Worm (Caenorhabditis elegans) whole organism, late embryonic: Measurements from ENCODE around the gene T16G12.1.

Experiments
- C08G9.2 ChIP-seq: sonication (generic microtip); optimal IDR thresholded peaks from 2 replicates; lab custom pipeline; 2016; ENCODE audit warnings: mild to moderate bottlenecking, missing genetic modification characterization, moderate library complexity, missing compliant biosample characterization
- F13H6.1 ChIP-seq: sonication (generic microtip); optimal IDR thresholded peaks from 2 replicates; lab custom pipeline; 2016; ENCODE audit warnings: missing genetic modification characterization, missing compliant biosample characterization
- ahr-1 ChIP-seq: sonication (generic microtip); optimal IDR thresholded peaks from 2 replicates; lab custom pipeline; 2016; ENCODE audit warnings: missing genetic modification characterization, missing compliant biosample characterization
- ceh-18 ChIP-seq: sonication (generic microtip); optimal IDR thresholded peaks from 2 replicates; lab custom pipeline; 2016; ENCODE audit warnings: missing genetic modification characterization, missing compliant biosample characterization
- ceh-34 ChIP-seq: sonication (generic microtip); optimal IDR thresholded peaks from 2 replicates; lab custom pipeline; 2016; ENCODE audit warnings: mild to moderate bottlenecking, missing genetic modification characterization, missing compliant biosample characterization
- ceh-45 ChIP-seq: fragments of 200-800 bp; sonication (Bioruptor generic); IDR thresholded peaks from 2 replicates; pipeline ENCODE4 v1.3.6; 2022; ENCODE audit warnings: missing genetic modification reagents, missing genetic modification characterization, missing compliant biosample characterization
- ceh-48 ChIP-seq: sonication (generic microtip); optimal IDR thresholded peaks from 2 replicates; lab custom pipeline; 2016; ENCODE audit warnings: missing genetic modification characterization, inconsistent platforms, missing compliant biosample characterization
- ceh-6 ChIP-seq: fragments of 200-800 bp; sonication (Bioruptor generic); optimal IDR thresholded peaks from 2 replicates; lab custom pipeline; 2018; ENCODE audit warnings: mild to moderate bottlenecking, missing genetic modification characterization, missing compliant biosample characterization
- che-1 ChIP-seq: sonication (generic microtip); optimal IDR thresholded peaks from 2 replicates; lab custom pipeline; 2016; ENCODE audit warnings: mild to moderate bottlenecking, missing genetic modification characterization, missing compliant biosample characterization
- dmd-4 ChIP-seq: sonication (generic microtip); optimal IDR thresholded peaks from 2 replicates; lab custom pipeline; 2016; ENCODE audit warnings: borderline replicate concordance, missing genetic modification characterization, missing compliant biosample characterization
- elt-2 ChIP-seq: sonication (generic microtip); optimal IDR thresholded peaks from 2 replicates; lab custom pipeline; 2016; ENCODE audit warnings: missing genetic modification reagents, missing genetic modification characterization, missing compliant biosample characterization
- elt-4 ChIP-seq: sonication (generic microtip); optimal IDR thresholded peaks from 2 replicates; lab custom pipeline; 2016; ENCODE audit warnings: missing genetic modification characterization, missing compliant biosample characterization
- fkh-10 ChIP-seq: fragments of 150-350 bp; optimal IDR thresholded peaks from 2 replicates; lab custom pipeline; 2014; ENCODE audit warnings: missing biosample characterization, missing genetic modification reagents, missing genetic modification characterization
- hlh-15 ChIP-seq: sonication (generic microtip); optimal IDR thresholded peaks from 2 replicates; lab custom pipeline; 2016; ENCODE audit warnings: missing genetic modification characterization, missing compliant biosample characterization
- hlh-8 ChIP-seq: sonication (generic microtip); optimal IDR thresholded peaks from 2 replicates; lab custom pipeline; 2016; ENCODE audit warnings: missing genotype, missing genetic modification characterization, missing compliant biosample characterization
- lin-11 ChIP-seq: fragments of 200-800 bp; sonication (Bioruptor generic); optimal IDR thresholded peaks from 2 replicates; lab custom pipeline; 2018; ENCODE audit warnings: mild to moderate bottlenecking, missing genetic modification characterization, missing compliant biosample characterization
- madf-2 ChIP-seq: sonication (generic microtip); optimal IDR thresholded peaks from 2 replicates; lab custom pipeline; 2017; ENCODE audit warnings: missing genetic modification characterization, missing compliant biosample characterization
- nhr-232 ChIP-seq: sonication (generic microtip); optimal IDR thresholded peaks from 2 replicates; lab custom pipeline; 2016; ENCODE audit warnings: missing genetic modification characterization, missing compliant biosample characterization
- npax-4 ChIP-seq: sonication (generic microtip); optimal IDR thresholded peaks from 2 replicates; lab custom pipeline; 2016; ENCODE audit warnings: missing genetic modification characterization, missing compliant biosample characterization
- pat-9 ChIP-seq: fragments of 200-800 bp; sonication (Bioruptor generic); optimal IDR thresholded peaks from 2 replicates; lab custom pipeline; 2018; ENCODE audit warnings: mild to moderate bottlenecking, missing genetic modification characterization, moderate library complexity, missing compliant biosample characterization
- pha-2 ChIP-seq: sonication (generic microtip); optimal IDR thresholded peaks from 2 replicates; lab custom pipeline; 2017; ENCODE audit warnings: mild to moderate bottlenecking, missing genetic modification characterization, missing compliant biosample characterization
- pha-4 ChIP-seq: fragments of 150-350 bp; optimal IDR thresholded peaks from 2 replicates; lab custom pipeline; 2018; ENCODE audit warnings: missing biosample characterization, missing genetic modification reagents, missing genetic modification characterization
- pros-1 ChIP-seq: fragments of 150-350 bp; optimal IDR thresholded peaks from 2 replicates; lab custom pipeline; 2014; ENCODE audit warnings: missing biosample characterization, missing genetic modification reagents, missing genetic modification characterization
- ref-2 ChIP-seq: sonication (generic microtip); optimal IDR thresholded peaks from 2 replicates; lab custom pipeline; 2016; ENCODE audit warnings: missing genetic modification characterization, missing compliant biosample characterization
- sox-2 ChIP-seq: fragments of 200-800 bp; sonication (Bioruptor generic); IDR thresholded peaks from 2 replicates; pipeline ENCODE4 v1.3.6; 2022; ENCODE audit warnings: missing genetic modification reagents, missing genetic modification characterization, missing compliant biosample characterization
- syd-9 ChIP-seq: sonication (generic microtip); optimal IDR thresholded peaks from 2 replicates; lab custom pipeline; 2016; ENCODE audit warnings: mild to moderate bottlenecking, missing genetic modification characterization, moderate library complexity, missing compliant biosample characterization
- tbx-2 ChIP-seq: sonication (generic microtip); optimal IDR thresholded peaks from 2 replicates; lab custom pipeline; 2016; ENCODE audit warnings: missing genetic modification characterization, missing compliant biosample characterization
- tbx-7 ChIP-seq: sonication (generic microtip); optimal IDR thresholded peaks from 2 replicates; lab custom pipeline; 2016; ENCODE audit warnings: missing genotype, missing genetic modification characterization, missing compliant biosample characterization
- ttx-3 ChIP-seq: sonication (generic microtip); optimal IDR thresholded peaks from 2 replicates; lab custom pipeline; 2016; ENCODE audit warnings: missing genetic modification reagents, missing genetic modification characterization, missing compliant biosample characterization
- unc-3 ChIP-seq, 2 experiments: fragments of 200-800 bp in 1 of 2; sonication (Bioruptor generic) in 1 of 2; sonication (generic microtip) in 1 of 2; conservative IDR thresholded peaks in 1 of 2; optimal IDR thresholded peaks in 1 of 2; 2 replicates each; pipeline versions ENCODE4 v1.3.6 to Lab custom; 2016 to 2022; ENCODE audit warnings: missing compliant biosample characterization in 2 of 2, missing genetic modification characterization in 2 of 2, missing genetic modification reagents in 1 of 2
- unc-55 ChIP-seq: sonication (generic microtip); optimal IDR thresholded peaks from 2 replicates; lab custom pipeline; 2017; ENCODE audit warnings: missing biosample characterization, missing genetic modification reagents, missing genetic modification characterization
- unc-86 ChIP-seq: sonication (generic microtip); optimal IDR thresholded peaks from 2 replicates; lab custom pipeline; 2016; ENCODE audit warnings: missing genetic modification characterization, missing compliant biosample characterization
- ztf-16 ChIP-seq: sonication (generic microtip); optimal IDR thresholded peaks from 2 replicates; lab custom pipeline; 2017; ENCODE audit warnings: missing genetic modification characterization, missing compliant biosample characterization

Gene T16G12.1

DNA sequence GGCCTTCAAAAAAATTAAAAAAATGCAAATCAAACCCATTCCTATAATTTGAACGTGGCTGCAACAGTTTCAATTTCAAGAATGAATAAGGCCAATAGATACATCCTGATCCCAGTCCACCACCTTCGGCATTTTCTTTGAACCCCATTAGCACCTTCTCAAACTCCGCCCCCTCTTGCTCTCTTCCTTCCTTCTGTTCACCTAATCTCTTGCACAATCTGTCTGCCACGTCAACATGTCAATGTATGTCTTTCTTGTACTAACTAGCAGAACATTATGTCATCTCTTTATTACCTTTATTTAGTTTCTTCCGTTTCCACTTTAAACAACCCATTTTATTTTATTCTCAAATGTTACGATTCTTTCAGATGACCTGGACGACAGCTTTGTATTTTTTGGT, 56.1 kb downstream of the T16G12.1 start, which contains the start of gene C05B5.4:
C05B5.4 (plus strand) TSS at position 351 of the 400 bp plus-strand sequence.
- TF ChIP-seq nhr-232 (no peak), lin-11 (tag; lab: Kevin White, UChicago) (no peak), ceh-6 (GFP tag; lab: Kevin White, UChicago) (no peak), unc-55 (GFP tag; lab: Kevin White, UChicago) (no peak), F13H6.1 (tag; lab: Kevin White, UChicago) (no peak), ttx-3 (tag; lab: Kevin White, UChicago) (no peak), ceh-48 (tag; lab: Kevin White, UChicago) (no peak), pha-2 (tag; lab: Kevin White, UChicago) (no peak), C08G9.2 (no peak), che-1 (no peak), pat-9 (tag; lab: Kevin White, UChicago) (no peak), ceh-45 (no peak), elt-4 (no peak), hlh-15 (tag; lab: Kevin White, UChicago) (no peak), npax-4 (tag; lab: Kevin White, UChicago) (no peak), unc-3 (GFP tag; conservative IDR thresholded peaks at IDR 0.05; lab: Robert Waterston, UW) (no peak), unc-3 (tag; optimal IDR thresholded peaks at IDR 0.05; lab: Kevin White, UChicago) (no peak), sox-2 (GFP tag; lab: Robert Waterston, UW) (no peak), syd-9 (tag; lab: Kevin White, UChicago) (no peak), elt-2 (no peak)

DNA sequence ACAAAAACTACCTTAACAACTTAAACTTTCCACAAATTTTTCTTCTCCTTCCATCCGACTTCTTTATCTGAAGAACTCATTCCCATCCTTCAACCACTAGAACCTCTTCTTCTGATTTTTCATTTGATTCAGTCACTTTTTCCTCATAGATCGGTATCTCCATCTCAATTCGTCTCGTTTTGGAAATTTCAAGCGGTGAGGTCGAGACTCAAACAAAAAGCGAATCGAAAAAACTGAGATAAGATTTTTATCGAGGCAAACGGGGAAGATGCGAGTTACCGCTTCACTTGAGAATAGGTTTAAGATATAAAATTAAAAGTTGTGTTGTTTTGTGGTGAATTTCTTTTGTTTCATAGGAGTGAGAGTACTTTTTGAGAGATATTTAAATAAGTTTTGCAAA, 58.3 kb downstream of the T16G12.1 start:
- no peak for TF ChIP-seq syd-9 (tag; lab: Kevin White, UChicago)
- TF ChIP-seq hlh-8, result no peak
- TF ChIP-seq unc-3 (GFP tag; conservative IDR thresholded peaks at IDR 0.05; lab: Robert Waterston, UW), result no peak
- TF ChIP-seq unc-3 (tag; optimal IDR thresholded peaks at IDR 0.05; lab: Kevin White, UChicago), result no peak
- TF ChIP-seq pha-4 (tag; lab: Kevin White, UChicago), result no peak
- no peak for TF ChIP-seq ceh-18 (tag; lab: Kevin White, UChicago)
- no peak for TF ChIP-seq madf-2 (tag; lab: Kevin White, UChicago)
- no peak for TF ChIP-seq ztf-16 (tag; lab: Kevin White, UChicago)
- no peak for TF ChIP-seq ceh-34 (tag; lab: Kevin White, UChicago)
- no peak for TF ChIP-seq pros-1 (tag; lab: Kevin White, UChicago)
- no peak for TF ChIP-seq ahr-1 (tag; lab: Kevin White, UChicago)
- no peak for TF ChIP-seq fkh-10 (GFP tag; lab: Kevin White, UChicago)
- no peak for TF ChIP-seq unc-86 (tag; lab: Kevin White, UChicago)
- TF ChIP-seq ceh-45, result no peak
- TF ChIP-seq npax-4 (tag; lab: Kevin White, UChicago), result no peak
- TF ChIP-seq hlh-15 (tag; lab: Kevin White, UChicago), result no peak
- TF ChIP-seq ref-2 (tag; lab: Kevin White, UChicago), result no peak
- TF ChIP-seq tbx-2 (tag; lab: Kevin White, UChicago), result no peak
- no peak for TF ChIP-seq tbx-7 (tag; lab: Kevin White, UChicago)
- TF ChIP-seq dmd-4 (tag; lab: Kevin White, UChicago), result no peak
